Comparison of ENCODE assay signal across 1 fruit fly cellular context in genomic region chr2L:14586714-14587481, dm6.
TF ChIP-seq lines count a peak whose summit lies in the region.

No protein-coding gene starts in this region.

TF ChIP-seq in whole organism, embryonic, 481 proteins besides CTCF, POLR2A, EP300 and RAD21 (continued from another document and continues in another):
- TF ChIP-seq CG14965 (GFP tag; optimal IDR thresholded peaks at IDR 0.05; lab: Kevin White, UChicago; ENCODE audit: borderline replicate concordance): no peak
- TF ChIP-seq BtbVII (GFP tag; optimal IDR thresholded peaks at IDR 0.05; lab: Kevin White, UChicago): no peak
- TF ChIP-seq Deaf1 (tag; optimal IDR thresholded peaks at IDR 0.05; lab: Kevin White, UChicago): peak; percentile 5
- no peak for TF ChIP-seq Scr (GFP tag; IDR thresholded peaks at IDR 0.05; lab: Robert Waterston, UW; ENCODE audit: partially characterized antibody)
- TF ChIP-seq CG18619 (GFP tag; optimal IDR thresholded peaks at IDR 0.05; lab: Kevin White, UChicago): no peak
- TF ChIP-seq oc (tag; optimal IDR thresholded peaks at IDR 0.05; lab: Kevin White, UChicago): peak; percentile 6
- no peak for TF ChIP-seq CG16779 (GFP tag; IDR thresholded peaks at IDR 0.05; lab: Robert Waterston, UW)
- no peak for TF ChIP-seq CG10209 (GFP tag; optimal IDR thresholded peaks at IDR 0.05; lab: Kevin White, UChicago)
- TF ChIP-seq ara (GFP tag; IDR thresholded peaks at IDR 0.05; lab: Robert Waterston, UW): no peak; the same call in 1 of the 2 replicates
- TF ChIP-seq Mes4 (GFP tag; optimal IDR thresholded peaks at IDR 0.05; lab: Kevin White, UChicago): no peak
- no peak for TF ChIP-seq scrt (GFP tag; optimal IDR thresholded peaks at IDR 0.05; lab: Kevin White, UChicago)
- no peak for TF ChIP-seq otp (GFP tag; IDR thresholded peaks at IDR 0.05; lab: Robert Waterston, UW)
- no peak for TF ChIP-seq sr (GFP tag; IDR thresholded peaks at IDR 0.05; lab: Robert Waterston, UW)
- no peak for TF ChIP-seq ac (GFP tag; optimal IDR thresholded peaks at IDR 0.05; lab: Kevin White, UChicago)
- no peak for TF ChIP-seq CG10565 (GFP tag; optimal IDR thresholded peaks at IDR 0.05; lab: Kevin White, UChicago)
- TF ChIP-seq CG16813 (GFP tag; IDR thresholded peaks at IDR 0.05; lab: Robert Waterston, UW; ENCODE audit: partially characterized antibody): no peak
- TF ChIP-seq Doc2 (GFP tag; IDR thresholded peaks at IDR 0.05; lab: Robert Waterston, UW): no peak
- TF ChIP-seq vnd (GFP tag; IDR thresholded peaks at IDR 0.05; lab: Robert Waterston, UW; ENCODE audit: partially characterized antibody): no peak
- no peak for TF ChIP-seq CG2129 (GFP tag; IDR thresholded peaks at IDR 0.05; lab: Robert Waterston, UW; ENCODE audit: partially characterized antibody)
- peak; percentile 7 for TF ChIP-seq CG13424 (tag; optimal IDR thresholded peaks at IDR 0.05; lab: Kevin White, UChicago)
- no peak for TF ChIP-seq Hey (tag; optimal IDR thresholded peaks at IDR 0.05; lab: Kevin White, UChicago)
- TF ChIP-seq unc-4 (GFP tag; IDR thresholded peaks at IDR 0.05; lab: Robert Waterston, UW; ENCODE audit: partially characterized antibody): no peak
- no peak for TF ChIP-seq CG12942 (GFP tag; optimal IDR thresholded peaks at IDR 0.05; lab: Kevin White, UChicago)
- TF ChIP-seq Hsf (GFP tag; optimal IDR thresholded peaks at IDR 0.05; lab: Kevin White, UChicago): no peak
- TF ChIP-seq sqz (GFP tag; optimal IDR thresholded peaks at IDR 0.05; lab: Kevin White, UChicago): no peak
- no peak for TF ChIP-seq Ets97D (GFP tag; optimal IDR thresholded peaks at IDR 0.05; lab: Kevin White, UChicago)
- TF ChIP-seq CG2678 (tag; optimal IDR thresholded peaks at IDR 0.05; lab: Kevin White, UChicago): peak; percentile 45
- TF ChIP-seq org-1 (GFP tag; optimal IDR thresholded peaks at IDR 0.05; lab: Kevin White, UChicago): no peak
- TF ChIP-seq ATbp (GFP tag; optimal IDR thresholded peaks at IDR 0.05; lab: Kevin White, UChicago): no peak
- peak; percentile 23 for TF ChIP-seq CG10267 (tag; optimal IDR thresholded peaks at IDR 0.05; lab: Kevin White, UChicago)
- TF ChIP-seq Dref (GFP tag; IDR thresholded peaks at IDR 0.05; lab: Robert Waterston, UW): no peak
- no peak for TF ChIP-seq CG5245 (GFP tag; optimal IDR thresholded peaks at IDR 0.05; lab: Kevin White, UChicago)
- TF ChIP-seq Dad (GFP tag; optimal IDR thresholded peaks at IDR 0.05; lab: Kevin White, UChicago): no peak
- TF ChIP-seq mld (GFP tag; IDR thresholded peaks at IDR 0.05; lab: Robert Waterston, UW; ENCODE audit: partially characterized antibody): no peak
- TF ChIP-seq HHEX (GFP tag; optimal IDR thresholded peaks at IDR 0.05; lab: Kevin White, UChicago): no peak
- TF ChIP-seq Hr3 (GFP tag; optimal IDR thresholded peaks at IDR 0.05; lab: Kevin White, UChicago): peak; percentile 13
- TF ChIP-seq dpn (GFP tag; optimal IDR thresholded peaks at IDR 0.05; lab: Kevin White, UChicago): peak in 1 of 2 experiments; percentile 5
- TF ChIP-seq cwo (GFP tag; optimal IDR thresholded peaks at IDR 0.05; lab: Kevin White, UChicago): no peak
- TF ChIP-seq fu2 (GFP tag; optimal IDR thresholded peaks at IDR 0.05; lab: Kevin White, UChicago): no peak
- TF ChIP-seq CG9797 (GFP tag; optimal IDR thresholded peaks at IDR 0.05; lab: Kevin White, UChicago): no peak
- no peak for TF ChIP-seq fd102C (GFP tag; optimal IDR thresholded peaks at IDR 0.05; lab: Kevin White, UChicago)
- no peak for TF ChIP-seq HLH3B (GFP tag; IDR thresholded peaks at IDR 0.05; lab: Robert Waterston, UW)
- TF ChIP-seq cas (GFP tag; IDR thresholded peaks at IDR 0.05; lab: Robert Waterston, UW): no peak
- no peak for TF ChIP-seq trh (GFP tag; optimal IDR thresholded peaks at IDR 0.05; lab: Kevin White, UChicago)
- TF ChIP-seq CG14710 (tag; optimal IDR thresholded peaks at IDR 0.05; lab: Kevin White, UChicago): peak; percentile 26
- TF ChIP-seq CG6254 (GFP tag; optimal IDR thresholded peaks at IDR 0.05; lab: Kevin White, UChicago): no peak
- TF ChIP-seq CG10959 (GFP tag; IDR thresholded peaks at IDR 0.05; lab: Robert Waterston, UW): no peak
- no peak for TF ChIP-seq CG12659 (GFP tag; optimal IDR thresholded peaks at IDR 0.05; lab: Kevin White, UChicago)
- no peak for TF ChIP-seq bab2 (GFP tag; optimal IDR thresholded peaks at IDR 0.05; lab: Kevin White, UChicago)
- TF ChIP-seq wdn (GFP tag; IDR thresholded peaks at IDR 0.05; lab: Robert Waterston, UW): no peak
- no peak for TF ChIP-seq Sry-δ (GFP tag; optimal IDR thresholded peaks at IDR 0.05; lab: Kevin White, UChicago)
- no peak for TF ChIP-seq corto (GFP tag; optimal IDR thresholded peaks at IDR 0.05; lab: Kevin White, UChicago)
- TF ChIP-seq tll (GFP tag; optimal IDR thresholded peaks at IDR 0.05; lab: Kevin White, UChicago): no peak
- no peak for TF ChIP-seq Gug (GFP tag; IDR thresholded peaks at IDR 0.05; lab: Robert Waterston, UW)
- TF ChIP-seq CG8359 (GFP tag; optimal IDR thresholded peaks at IDR 0.05; lab: Kevin White, UChicago; ENCODE audit: borderline replicate concordance): no peak
- TF ChIP-seq gcm (GFP tag; optimal IDR thresholded peaks at IDR 0.05; lab: Kevin White, UChicago): no peak
- TF ChIP-seq CG7271 (tag; optimal IDR thresholded peaks at IDR 0.05; lab: Kevin White, UChicago): no peak
- TF ChIP-seq CG1832 (GFP tag; optimal IDR thresholded peaks at IDR 0.05; lab: Kevin White, UChicago): no peak
- TF ChIP-seq CG13775 (GFP tag; optimal IDR thresholded peaks at IDR 0.05; lab: Kevin White, UChicago): peak; percentile 97
- no peak for TF ChIP-seq CG5953 (GFP tag; IDR thresholded peaks at IDR 0.05; lab: Robert Waterston, UW)
- TF ChIP-seq maf-S (GFP tag; optimal IDR thresholded peaks at IDR 0.05; lab: Kevin White, UChicago): no peak
- peak in 1 of 3 experiments; percentile 27 for TF ChIP-seq lola (GFP tag; optimal IDR thresholded peaks at IDR 0.05; lab: Kevin White, UChicago)
- no peak for TF ChIP-seq CG15073 (GFP tag; optimal IDR thresholded peaks at IDR 0.05; lab: Kevin White, UChicago)
- no peak for TF ChIP-seq CG11560 (tag; IDR thresholded peaks at IDR 0.05; lab: Robert Waterston, UW)
- peak; percentile 59 for TF ChIP-seq CG15696 (tag; optimal IDR thresholded peaks at IDR 0.05; lab: Kevin White, UChicago)
- no peak for TF ChIP-seq Max (GFP tag; optimal IDR thresholded peaks at IDR 0.05; lab: Kevin White, UChicago)
- no peak for TF ChIP-seq CG6854 (GFP tag; optimal IDR thresholded peaks at IDR 0.05; lab: Kevin White, UChicago)
- no peak for TF ChIP-seq ap (GFP tag; IDR thresholded peaks at IDR 0.05; lab: Robert Waterston, UW)
- no peak for TF ChIP-seq CG3838 (GFP tag; optimal IDR thresholded peaks at IDR 0.05; lab: Kevin White, UChicago)
- TF ChIP-seq CG11085 (GFP tag; IDR thresholded peaks at IDR 0.05; lab: Robert Waterston, UW): no peak
- TF ChIP-seq CG7839 (tag; optimal IDR thresholded peaks at IDR 0.05; lab: Kevin White, UChicago): peak; percentile 40
- no peak for TF ChIP-seq lbe (GFP tag; optimal IDR thresholded peaks at IDR 0.05; lab: Kevin White, UChicago)
- no peak for TF ChIP-seq CG1647 (GFP tag; optimal IDR thresholded peaks at IDR 0.05; lab: Kevin White, UChicago)
- no peak for TF ChIP-seq MTF-1 (GFP tag; optimal IDR thresholded peaks at IDR 0.05; lab: Kevin White, UChicago; ENCODE audit: borderline replicate concordance)
- TF ChIP-seq klu (GFP tag; IDR thresholded peaks at IDR 0.05; lab: Robert Waterston, UW): no peak
- no peak for TF ChIP-seq pum (GFP tag; optimal IDR thresholded peaks at IDR 0.05; lab: Kevin White, UChicago)
- TF ChIP-seq mam (GFP tag; optimal IDR thresholded peaks at IDR 0.05; lab: Kevin White, UChicago): no peak
- no peak for TF ChIP-seq BEAF-32 (GFP tag; optimal IDR thresholded peaks at IDR 0.05; lab: Kevin White, UChicago)
- TF ChIP-seq croc (GFP tag; conservative IDR thresholded peaks at IDR 0.05; lab: Robert Waterston, UW): no peak
- TF ChIP-seq run (tag; optimal IDR thresholded peaks at IDR 0.05; lab: Kevin White, UChicago): no peak
- no peak for TF ChIP-seq Dek (tag; optimal IDR thresholded peaks at IDR 0.05; lab: Kevin White, UChicago)
- peak; percentile 52 for TF ChIP-seq CG11504 (tag; optimal IDR thresholded peaks at IDR 0.05; lab: Kevin White, UChicago)
- TF ChIP-seq pb (GFP tag; optimal IDR thresholded peaks at IDR 0.05; lab: Kevin White, UChicago): no peak
- no peak for TF ChIP-seq tup (GFP tag; optimal IDR thresholded peaks at IDR 0.05; lab: Kevin White, UChicago)
- TF ChIP-seq ab (GFP tag; optimal IDR thresholded peaks at IDR 0.05; lab: Kevin White, UChicago): no peak
- TF ChIP-seq Eip74EF (GFP tag; optimal IDR thresholded peaks at IDR 0.05; lab: Kevin White, UChicago): no peak
- no peak for TF ChIP-seq YL-1 (GFP tag; optimal IDR thresholded peaks at IDR 0.05; lab: Kevin White, UChicago)
- no peak for TF ChIP-seq CG9437 (GFP tag; optimal IDR thresholded peaks at IDR 0.05; lab: Kevin White, UChicago)
- no peak for TF ChIP-seq CG31388 (GFP tag; optimal IDR thresholded peaks at IDR 0.05; lab: Kevin White, UChicago)
- TF ChIP-seq CG8089 (GFP tag; optimal IDR thresholded peaks at IDR 0.05; lab: Kevin White, UChicago): no peak
- peak; percentile 2 for TF ChIP-seq bcd (GFP tag; optimal IDR thresholded peaks at IDR 0.05; lab: Kevin White, UChicago)
- no peak for TF ChIP-seq Taf1 (GFP tag; IDR thresholded peaks at IDR 0.05; lab: Robert Waterston, UW)
- TF ChIP-seq Abd-B (GFP tag; optimal IDR thresholded peaks at IDR 0.05; lab: Kevin White, UChicago): no peak
- no peak for TF ChIP-seq Drgx (GFP tag; IDR thresholded peaks at IDR 0.05; lab: Robert Waterston, UW)
- no peak for TF ChIP-seq Ada2b (GFP tag; IDR thresholded peaks at IDR 0.05; lab: Robert Waterston, UW)
- TF ChIP-seq eyg (GFP tag; optimal IDR thresholded peaks at IDR 0.05; lab: Kevin White, UChicago): no peak
- TF ChIP-seq sug (tag; optimal IDR thresholded peaks at IDR 0.05; lab: Kevin White, UChicago): no peak
- TF ChIP-seq CG3281 (GFP tag; optimal IDR thresholded peaks at IDR 0.05; lab: Kevin White, UChicago): no peak
- TF ChIP-seq Fer3 (tag; optimal IDR thresholded peaks at IDR 0.05; lab: Kevin White, UChicago): no peak
- no peak for TF ChIP-seq sisA (GFP tag; IDR thresholded peaks at IDR 0.05; lab: Robert Waterston, UW)
- TF ChIP-seq Atf3 (GFP tag; optimal IDR thresholded peaks at IDR 0.05; lab: Kevin White, UChicago): no peak
- TF ChIP-seq Bdp1 (GFP tag; optimal IDR thresholded peaks at IDR 0.05; lab: Kevin White, UChicago): no peak
- no peak for TF ChIP-seq GATAe (GFP tag; conservative IDR thresholded peaks at IDR 0.05; lab: Robert Waterston, UW)
- no peak for TF ChIP-seq ttk (GFP tag; IDR thresholded peaks at IDR 0.05; lab: Robert Waterston, UW)
- no peak for TF ChIP-seq nau (GFP tag; optimal IDR thresholded peaks at IDR 0.05; lab: Kevin White, UChicago)
- no peak for TF ChIP-seq CG10431 (GFP tag; optimal IDR thresholded peaks at IDR 0.05; lab: Kevin White, UChicago)
- TF ChIP-seq shn (GFP tag; optimal IDR thresholded peaks at IDR 0.05; lab: Kevin White, UChicago): no peak
- TF ChIP-seq luna (GFP tag; optimal IDR thresholded peaks at IDR 0.05; lab: Kevin White, UChicago): no peak
- 0 out of 3 replicates have a peak, but pooled peaks have one; percentile 24 for TF ChIP-seq zen2 (GFP tag; IDR thresholded peaks at IDR 0.05; lab: Robert Waterston, UW; ENCODE audit: partially characterized antibody)
- TF ChIP-seq CG4404 (GFP tag; IDR thresholded peaks at IDR 0.05; lab: Robert Waterston, UW): no peak
- peak; percentile 35 for TF ChIP-seq CG18599 (GFP tag; optimal IDR thresholded peaks at IDR 0.05; lab: Kevin White, UChicago)
- no peak for TF ChIP-seq pita (GFP tag; optimal IDR thresholded peaks at IDR 0.05; lab: Kevin White, UChicago)
- no peak for TF ChIP-seq NFAT (GFP tag; IDR thresholded peaks at IDR 0.05; lab: Robert Waterston, UW)
- no peak for TF ChIP-seq CG15601 (tag; optimal IDR thresholded peaks at IDR 0.05; lab: Kevin White, UChicago)
- TF ChIP-seq CG42726 (GFP tag; IDR thresholded peaks at IDR 0.05; lab: Robert Waterston, UW; ENCODE audit: partially characterized antibody): no peak
- TF ChIP-seq CG5180 (GFP tag; optimal IDR thresholded peaks at IDR 0.05; lab: Kevin White, UChicago): no peak
- no peak for TF ChIP-seq esg (GFP tag; conservative IDR thresholded peaks at IDR 0.05; lab: Robert Waterston, UW)
- no peak for TF ChIP-seq sna (GFP tag; IDR thresholded peaks at IDR 0.05; lab: Robert Waterston, UW; ENCODE audit: partially characterized antibody)
- no peak for TF ChIP-seq sim (GFP tag; IDR thresholded peaks at IDR 0.05; lab: Robert Waterston, UW)
- no peak for TF ChIP-seq MBD-R2 (GFP tag; IDR thresholded peaks at IDR 0.05; lab: Robert Waterston, UW)
- no peak for TF ChIP-seq Dbx (GFP tag; IDR thresholded peaks at IDR 0.05; lab: Robert Waterston, UW)
- TF ChIP-seq CG6813 (GFP tag; optimal IDR thresholded peaks at IDR 0.05; lab: Kevin White, UChicago): no peak
- TF ChIP-seq kay (GFP tag; optimal IDR thresholded peaks at IDR 0.05; lab: Kevin White, UChicago): no peak
- TF ChIP-seq CG17912 (GFP tag; optimal IDR thresholded peaks at IDR 0.05; lab: Kevin White, UChicago): no peak
- TF ChIP-seq ems (GFP tag; optimal IDR thresholded peaks at IDR 0.05; lab: Kevin White, UChicago): no peak
- no peak for TF ChIP-seq disco-r (GFP tag; optimal IDR thresholded peaks at IDR 0.05; lab: Kevin White, UChicago)
- no peak for TF ChIP-seq yki (optimal IDR thresholded peaks at IDR 0.05; lab: Kevin White, UChicago)
- peak; percentile 54 for TF ChIP-seq dmrt11E (tag; optimal IDR thresholded peaks at IDR 0.05; lab: Kevin White, UChicago)
- TF ChIP-seq CG10979 (tag; optimal IDR thresholded peaks at IDR 0.05; lab: Kevin White, UChicago): peak; percentile 42
- no peak for TF ChIP-seq hkb (optimal IDR thresholded peaks at IDR 0.05; lab: Kevin White, UChicago)
- peak; percentile 30; the same call in 1 of the 2 replicates for TF ChIP-seq hkb (GFP tag; IDR thresholded peaks at IDR 0.05; lab: Robert Waterston, UW)
- no peak for TF ChIP-seq jing (GFP tag; optimal IDR thresholded peaks at IDR 0.05; lab: Kevin White, UChicago)
- no peak for TF ChIP-seq CG17612 (GFP tag; IDR thresholded peaks at IDR 0.05; lab: Robert Waterston, UW)
- no peak for TF ChIP-seq Hr39 (optimal IDR thresholded peaks at IDR 0.05; lab: Kevin White, UChicago)
- no peak for TF ChIP-seq Ets65A (GFP tag; lab: Kevin White, UChicago)
- no peak for TF ChIP-seq Six4 (GFP tag; optimal IDR thresholded peaks at IDR 0.05; lab: Kevin White, UChicago)
- TF ChIP-seq mirr (GFP tag; optimal IDR thresholded peaks at IDR 0.05; lab: Kevin White, UChicago): no peak
- no peak for TF ChIP-seq Dp (GFP tag; optimal IDR thresholded peaks at IDR 0.05; lab: Kevin White, UChicago)
